Fruit fly (Drosophila melanogaster) whole organism, embryonic: ENCODE measurements around the gene CG14817.

Experiments
- CG10565 ChIP-seq: fragments of 200-800 bp; sonication (Bioruptor generic); optimal IDR thresholded peaks from 3 replicates; lab custom pipeline; 2016; ENCODE audit warnings: missing biosample characterization, mild to moderate bottlenecking, missing genetic modification characterization
- CG11085 ChIP-seq: fragments of 200-800 bp; sonication (Bioruptor generic); IDR thresholded peaks from 2 replicates; pipeline ENCODE4 v1.3.6; 2022; ENCODE audit warnings: missing biosample characterization, missing genetic modification characterization
- CG11560 ChIP-seq: fragments of 200-800 bp; sonication (Bioruptor generic); IDR thresholded peaks from 3 replicates; pipeline ENCODE4 v1.3.6; 2022; ENCODE audit warnings: missing biosample characterization, missing genetic modification characterization
- CG13296 ChIP-seq: fragments of 200-800 bp; sonication (Bioruptor generic); optimal IDR thresholded peaks from 3 replicates; lab custom pipeline; 2018; ENCODE audit warnings: missing biosample characterization, mild to moderate bottlenecking, missing genetic modification characterization
- CG14441 ChIP-seq: fragments of 200-800 bp; sonication (Bioruptor generic); IDR thresholded peaks from 2 replicates; pipeline ENCODE4 v1.3.6; 2022; ENCODE audit warnings: missing biosample characterization, missing genetic modification characterization
- CG17186 ChIP-seq: fragments of 200-800 bp; sonication (Bioruptor generic); optimal IDR thresholded peaks from 3 replicates; lab custom pipeline; 2017; ENCODE audit warnings: missing biosample characterization, missing genetic modification reagents, missing genetic modification characterization
- CG18011 ChIP-seq: fragments of 200-800 bp; sonication (Bioruptor generic); optimal IDR thresholded peaks from 2 replicates; lab custom pipeline; 2017; ENCODE audit warnings: missing biosample characterization, missing genetic modification characterization, mild to moderate bottlenecking, moderate library complexity, missing genotype
- CG18262 ChIP-seq: fragments of 200-800 bp; optimal IDR thresholded peaks from 3 replicates; lab custom pipeline; 2019; ENCODE audit warnings: missing biosample characterization, mild to moderate bottlenecking, missing genetic modification characterization, moderate library complexity
- CG18619 ChIP-seq: fragments of 200-800 bp; sonication (Bioruptor generic); optimal IDR thresholded peaks from 3 replicates; lab custom pipeline; 2017; ENCODE audit warnings: missing biosample characterization, mild to moderate bottlenecking, missing genetic modification characterization
- CG3281 ChIP-seq: fragments of 200-800 bp; sonication (Bioruptor generic); optimal IDR thresholded peaks from 3 replicates; lab custom pipeline; 2017; ENCODE audit warnings: missing biosample characterization, mild to moderate bottlenecking, missing genetic modification characterization
- CG34376 ChIP-seq: fragments of 200-800 bp; sonication (Bioruptor generic); optimal IDR thresholded peaks from 2 replicates; lab custom pipeline; 2018; ENCODE audit warnings: missing biosample characterization, mild to moderate bottlenecking, missing genetic modification characterization
- CG3726 ChIP-seq: fragments of 200-800 bp; sonication (Bioruptor generic); IDR thresholded peaks from 3 replicates; pipeline ENCODE4, ENCODE4 v1.3.6; 2022; ENCODE audit warnings: missing biosample characterization, missing genetic modification characterization
- CG7556 ChIP-seq: fragments of 200-800 bp; sonication (Bioruptor generic); optimal IDR thresholded peaks from 2 replicates; lab custom pipeline; 2017; ENCODE audit warnings: missing biosample characterization, mild to moderate bottlenecking, missing genetic modification characterization
- CG7745 ChIP-seq: fragments of 200-800 bp; sonication (Bioruptor generic); optimal IDR thresholded peaks from 2 replicates; lab custom pipeline; 2018; ENCODE audit warnings: missing biosample characterization, mild to moderate bottlenecking, missing genetic modification characterization, moderate library complexity
- CG8388 ChIP-seq: fragments of 200-800 bp; sonication (Bioruptor generic); optimal IDR thresholded peaks from 2 replicates; lab custom pipeline; 2019; ENCODE audit warnings: missing biosample characterization, mild to moderate bottlenecking, missing genetic modification characterization, moderate library complexity
- CG8944 ChIP-seq: fragments of 200-800 bp; sonication (Bioruptor generic); optimal IDR thresholded peaks from 3 replicates; lab custom pipeline; 2016; ENCODE audit warnings: missing biosample characterization, missing genetic modification characterization
- CG9215 ChIP-seq: fragments of 200-800 bp; sonication (Bioruptor generic); IDR thresholded peaks from 2 replicates; pipeline ENCODE4 v1.3.6; 2022; ENCODE audit warnings: missing biosample characterization, missing genetic modification characterization
- CG9437 ChIP-seq: fragments of 200-800 bp; sonication (Bioruptor generic); optimal IDR thresholded peaks from 2 replicates; lab custom pipeline; 2018; ENCODE audit warnings: missing biosample characterization, mild to moderate bottlenecking, missing genetic modification characterization
- CTCF ChIP-seq: fragments of 200-800 bp; sonication (Bioruptor generic); optimal IDR thresholded peaks from 2 replicates; lab custom pipeline; 2017; ENCODE audit warnings: missing biosample characterization, mild to moderate bottlenecking, missing genetic modification characterization, moderate library complexity
- CoRest ChIP-seq: fragments of 200-800 bp; sonication (Bioruptor generic); optimal IDR thresholded peaks from 3 replicates; lab custom pipeline; 2018; ENCODE audit warnings: missing biosample characterization, mild to moderate bottlenecking, missing genetic modification characterization, moderate library complexity
- Dll ChIP-seq: fragments of 200-800 bp; sonication (Bioruptor generic); IDR thresholded peaks from 4 replicates; pipeline ENCODE4 v1.3.6; 2022; ENCODE audit warnings: missing biosample characterization, missing genetic modification characterization; ENCODE audit not compliant: partially characterized antibody
- ERR ChIP-seq: fragments of 200-800 bp; sonication (Bioruptor generic); optimal IDR thresholded peaks from 2 replicates; lab custom pipeline; 2016; ENCODE audit warnings: missing biosample characterization, missing genetic modification characterization
- Gsc ChIP-seq: fragments of 200-800 bp; sonication (Bioruptor generic); IDR thresholded peaks from 2 replicates; pipeline ENCODE4 v1.3.6; 2022; ENCODE audit warnings: missing biosample characterization, missing genetic modification characterization
- HmgZ ChIP-seq: fragments of 200-800 bp; sonication (Bioruptor generic); optimal IDR thresholded peaks from 2 replicates; lab custom pipeline; 2018; ENCODE audit warnings: missing biosample characterization, mild to moderate bottlenecking, missing genetic modification characterization
- Lim3 ChIP-seq: fragments of 200-800 bp; sonication (Bioruptor generic); IDR thresholded peaks from 2 replicates; pipeline ENCODE4 v1.3.6; 2022; ENCODE audit warnings: missing biosample characterization, missing genetic modification characterization
- NC2β ChIP-seq: fragments of 200-800 bp; sonication (Bioruptor generic); optimal IDR thresholded peaks from 2 replicates; lab custom pipeline; 2016; ENCODE audit warnings: missing biosample characterization, missing genetic modification characterization
- Nf-YB ChIP-seq: fragments of 200-800 bp; sonication (Bioruptor generic); optimal IDR thresholded peaks from 3 replicates; lab custom pipeline; 2019; ENCODE audit warnings: missing biosample characterization, mild to moderate bottlenecking, missing genetic modification characterization, moderate library complexity
- NfI ChIP-seq: fragments of 200-800 bp; sonication (Bioruptor generic); optimal IDR thresholded peaks from 3 replicates; lab custom pipeline; 2018; ENCODE audit warnings: missing biosample characterization, mild to moderate bottlenecking, missing genetic modification characterization, moderate library complexity
- Opbp ChIP-seq: fragments of 200-800 bp; sonication (Bioruptor generic); IDR thresholded peaks from 3 replicates; pipeline ENCODE4 v1.3.6; 2022; ENCODE audit warnings: missing biosample characterization, missing genetic modification characterization; ENCODE audit not compliant: partially characterized antibody
- Rx ChIP-seq: fragments of 200-800 bp; sonication (Bioruptor generic); IDR thresholded peaks from 2 replicates; pipeline ENCODE4 v1.3.6; 2022; ENCODE audit warnings: missing biosample characterization, missing genetic modification characterization
- Side ChIP-seq: fragments of 200-800 bp; sonication (Bioruptor generic); optimal IDR thresholded peaks from 2 replicates; lab custom pipeline; 2016; ENCODE audit warnings: missing biosample characterization, missing genetic modification characterization
- ash1 ChIP-seq: fragments of 200-800 bp; sonication (Bioruptor generic); optimal IDR thresholded peaks from 2 replicates; lab custom pipeline; 2018; ENCODE audit warnings: missing biosample characterization, mild to moderate bottlenecking, missing genetic modification characterization
- ato ChIP-seq: fragments of 200-800 bp; sonication (Bioruptor generic); IDR thresholded peaks from 2 replicates; pipeline ENCODE4 v1.3.6; 2022; ENCODE audit warnings: missing biosample characterization, missing genetic modification characterization; ENCODE audit not compliant: partially characterized antibody
- crc ChIP-seq: fragments of 200-800 bp; sonication (Bioruptor generic); optimal IDR thresholded peaks from 2 replicates; lab custom pipeline; 2016; ENCODE audit warnings: missing biosample characterization, missing genetic modification characterization
- dmrt99B ChIP-seq: fragments of 200-800 bp; sonication (Bioruptor generic); optimal IDR thresholded peaks from 2 replicates; lab custom pipeline; 2018; ENCODE audit warnings: missing biosample characterization, mild to moderate bottlenecking, missing genetic modification characterization, moderate library complexity
- eyg ChIP-seq: fragments of 200-800 bp; sonication (Bioruptor generic); optimal IDR thresholded peaks from 3 replicates; lab custom pipeline; 2016; ENCODE audit warnings: missing biosample characterization, missing genetic modification characterization
- fd3F ChIP-seq: fragments of 200-800 bp; sonication (Bioruptor generic); optimal IDR thresholded peaks from 2 replicates; lab custom pipeline; 2018; ENCODE audit warnings: missing biosample characterization, mild to moderate bottlenecking, missing genetic modification characterization, moderate library complexity
- gfzf ChIP-seq: fragments of 200-800 bp; sonication (Bioruptor generic); optimal IDR thresholded peaks from 2 replicates; lab custom pipeline; 2016; ENCODE audit warnings: missing biosample characterization, mild to moderate bottlenecking, missing genetic modification characterization, moderate library complexity
- h ChIP-seq: fragments of >200 bp; optimal IDR thresholded peaks from 2 replicates; lab custom pipeline; 2017
- kni ChIP-seq: fragments of 200-800 bp; sonication (Bioruptor generic); optimal IDR thresholded peaks from 3 replicates; lab custom pipeline; 2017; ENCODE audit warnings: mild to moderate bottlenecking, missing biosample characterization, missing genetic modification reagents, missing genetic modification characterization
- maf-S ChIP-seq: fragments of 200-800 bp; sonication (Bioruptor generic); optimal IDR thresholded peaks from 2 replicates; lab custom pipeline; 2016; ENCODE audit warnings: missing biosample characterization, missing genetic modification characterization
- nerfin-1 ChIP-seq: fragments of 200-800 bp; sonication (Bioruptor generic); optimal IDR thresholded peaks from 3 replicates; lab custom pipeline; 2019; ENCODE audit warnings: missing biosample characterization, mild to moderate bottlenecking, missing genetic modification characterization, moderate library complexity
- nmo ChIP-seq: fragments of 200-800 bp; sonication (Bioruptor generic); optimal IDR thresholded peaks from 2 replicates; lab custom pipeline; 2018; ENCODE audit warnings: missing biosample characterization, mild to moderate bottlenecking, missing genetic modification characterization, moderate library complexity
- odd ChIP-seq: fragments of 200-800 bp; sonication (Bioruptor generic); optimal IDR thresholded peaks from 2 replicates; lab custom pipeline; 2017; ENCODE audit warnings: missing biosample characterization, mild to moderate bottlenecking, missing genetic modification characterization
- pita ChIP-seq: fragments of 200-800 bp; sonication (Bioruptor generic); optimal IDR thresholded peaks from 2 replicates; lab custom pipeline; 2017; ENCODE audit warnings: missing biosample characterization, mild to moderate bottlenecking, missing genetic modification characterization
- shn ChIP-seq: fragments of 200-800 bp; sonication (Bioruptor generic); optimal IDR thresholded peaks from 3 replicates; lab custom pipeline; 2016; ENCODE audit warnings: missing biosample characterization, missing genetic modification characterization
- slbo ChIP-seq: fragments of 200-800 bp; sonication (Bioruptor generic); IDR thresholded peaks from 2 replicates; pipeline ENCODE4 v1.3.6; 2022; ENCODE audit warnings: missing biosample characterization, missing genetic modification characterization
- tna ChIP-seq: fragments of 200-800 bp; sonication (Bioruptor generic); IDR thresholded peaks from 2 replicates; pipeline ENCODE4 v1.3.6; 2022; ENCODE audit warnings: missing biosample characterization, missing genetic modification characterization; ENCODE audit not compliant: partially characterized antibody
- twi ChIP-seq: fragments of 200-800 bp; optimal IDR thresholded peaks from 2 replicates; lab custom pipeline; 2019; ENCODE audit warnings: missing biosample characterization, mild to moderate bottlenecking, missing genetic modification characterization, moderate library complexity
- vvl ChIP-seq: fragments of 200-800 bp; sonication (Bioruptor generic); IDR thresholded peaks from 2 replicates; pipeline ENCODE4 v1.3.6; 2022; ENCODE audit warnings: missing biosample characterization, missing genetic modification characterization
- wdn ChIP-seq: fragments of 200-800 bp; sonication (Bioruptor generic); IDR thresholded peaks from 2 replicates; pipeline ENCODE4 v1.3.6; 2022; ENCODE audit warnings: missing biosample characterization, missing genetic modification characterization

Gene CG14817

dm6 chrX:1849914-1850313, 27.2 kb downstream of the CG14817 start (continued):
- TF ChIP-seq vvl, result peak; percentile 82
- no peak for TF ChIP-seq kni (GFP tag; lab: Kevin White, UChicago)
- TF ChIP-seq CG11085 (GFP tag; lab: Robert Waterston, UW), result no peak; the same call in 1 of the 2 replicates
- peak; percentile 93 for TF ChIP-seq CG13296
- peak; percentile 71 for TF ChIP-seq CG8388 (GFP tag; lab: Kevin White, UChicago)
- peak; percentile 36 for TF ChIP-seq CTCF (GFP tag; lab: Kevin White, UChicago)
- peak; percentile 94 for TF ChIP-seq CG3281 (GFP tag; lab: Kevin White, UChicago)
- peak; percentile 71 for TF ChIP-seq CG18011 (GFP tag; lab: Kevin White, UChicago)
- TF ChIP-seq CG9437 (GFP tag; lab: Kevin White, UChicago), result peak; percentile 76
- peak; percentile 53 for TF ChIP-seq shn (GFP tag; lab: Kevin White, UChicago)
- peak; percentile 51 for TF ChIP-seq NC2β (GFP tag; lab: Kevin White, UChicago)
- TF ChIP-seq CG11560, result 0 out of 3 replicates have a peak, but pooled peaks have one; percentile 58
- TF ChIP-seq fd3F (GFP tag; lab: Kevin White, UChicago), result peak; percentile 86
- 0 out of 3 replicates have a peak, but pooled peaks have one; percentile 41 for TF ChIP-seq CG3726 (GFP tag; lab: Robert Waterston, UW)
- TF ChIP-seq ERR, result peak; percentile 73
- peak; percentile 44 for TF ChIP-seq eyg
- peak; percentile 46 for TF ChIP-seq ash1
- TF ChIP-seq Nf-YB (GFP tag; lab: Kevin White, UChicago), result peak; percentile 65
- peak; percentile 86 for TF ChIP-seq dmrt99B (tag; lab: Kevin White, UChicago)
- peak; percentile 63 for TF ChIP-seq CG14441 (GFP tag; lab: Robert Waterston, UW)
- TF ChIP-seq CG7556 (GFP tag; lab: Kevin White, UChicago), result peak; percentile 90
- TF ChIP-seq Gsc (GFP tag; lab: Robert Waterston, UW), result no peak
- TF ChIP-seq CG9215 (GFP tag; lab: Robert Waterston, UW), result peak; percentile 75
- TF ChIP-seq gfzf, result no peak
- TF ChIP-seq h, result no peak
- TF ChIP-seq maf-S, result peak; percentile 68
- peak; percentile 26 for TF ChIP-seq CG10565
- no peak for TF ChIP-seq pita
- no peak for TF ChIP-seq tna (GFP tag; lab: Robert Waterston, UW)
- peak; percentile 27; the same call in 1 of the 2 replicates for TF ChIP-seq Rx (GFP tag; lab: Robert Waterston, UW)
- TF ChIP-seq odd (GFP tag; lab: Kevin White, UChicago), result peak; percentile 74
- no peak for TF ChIP-seq Dll (GFP tag; lab: Robert Waterston, UW)
- no peak for TF ChIP-seq Lim3 (GFP tag; lab: Robert Waterston, UW)
- TF ChIP-seq slbo (GFP tag; lab: Robert Waterston, UW), result peak; percentile 90
- TF ChIP-seq HmgZ, result peak; percentile 95
- peak; percentile 71 for TF ChIP-seq twi (tag; lab: Kevin White, UChicago)
- TF ChIP-seq nmo, result peak; percentile 84
- TF ChIP-seq CG34376 (GFP tag; lab: Kevin White, UChicago), result peak; percentile 92
- peak; percentile 84 for TF ChIP-seq CG18619 (GFP tag; lab: Kevin White, UChicago)
- peak; percentile 77 for TF ChIP-seq wdn (GFP tag; lab: Robert Waterston, UW)
- no peak for TF ChIP-seq CG7745 (tag; lab: Kevin White, UChicago)
- peak; percentile 71 for TF ChIP-seq nerfin-1 (tag; lab: Kevin White, UChicago)
- TF ChIP-seq CG17186 (GFP tag; lab: Kevin White, UChicago), result no peak
- peak; percentile 66 for TF ChIP-seq crc (GFP tag; lab: Kevin White, UChicago)
- peak; percentile 43 for TF ChIP-seq CG8944 (GFP tag; lab: Kevin White, UChicago)
- TF ChIP-seq Opbp, result no peak
- TF ChIP-seq ato (GFP tag; lab: Robert Waterston, UW), result no peak
- TF ChIP-seq Side (GFP tag; lab: Kevin White, UChicago), result peak; percentile 68
- peak; percentile 82 for TF ChIP-seq CG18262 (tag; lab: Kevin White, UChicago)
- peak; percentile 91 for TF ChIP-seq CoRest (tag; lab: Kevin White, UChicago)
- peak; percentile 86 for TF ChIP-seq NfI (GFP tag; lab: Kevin White, UChicago)
